Fruit fly (Drosophila melanogaster) whole organism, prepupa: ENCODE measurements around the gene CG4462.

Experiments used
- Blimp-1 ChIP-seq: fragments of 200-800 bp; sonication (Bioruptor generic); optimal IDR thresholded peaks from 3 replicates; lab custom pipeline; 2017; ENCODE audit warnings: missing biosample characterization, missing genetic modification characterization, mild to moderate bottlenecking, moderate library complexity, missing genetic modification reagents
- CG10631 ChIP-seq: fragments of 200-800 bp; sonication (Bioruptor generic); optimal IDR thresholded peaks from 2 replicates; lab custom pipeline; 2016; ENCODE audit warnings: missing biosample characterization, missing genetic modification characterization
- CG10669 ChIP-seq: fragments of 200-800 bp; sonication (Bioruptor generic); optimal IDR thresholded peaks from 3 replicates; lab custom pipeline; 2018; ENCODE audit warnings: missing biosample characterization, mild to moderate bottlenecking, missing genetic modification characterization, moderate library complexity
- CG11762 ChIP-seq: fragments of 200-800 bp; sonication (Bioruptor generic); optimal IDR thresholded peaks from 3 replicates; lab custom pipeline; 2016; ENCODE audit warnings: missing biosample characterization, missing genetic modification characterization; ENCODE audit not compliant: insufficient read depth
- CG15336 ChIP-seq: fragments of 200-800 bp; sonication (Bioruptor generic); IDR thresholded peaks from 2 replicates; pipeline ENCODE4 v1.3.6; 2022; ENCODE audit warnings: missing biosample characterization, missing genetic modification characterization
- CG1621 ChIP-seq: fragments of 200-800 bp; sonication (Bioruptor generic); optimal IDR thresholded peaks from 3 replicates; lab custom pipeline; 2018; ENCODE audit warnings: missing biosample characterization, mild to moderate bottlenecking, missing genetic modification characterization
- CG16779 ChIP-seq: fragments of 200-800 bp; sonication (Bioruptor generic); optimal IDR thresholded peaks from 3 replicates; lab custom pipeline; 2017; ENCODE audit warnings: missing biosample characterization, mild to moderate bottlenecking, missing genetic modification characterization
- CG31627 ChIP-seq: fragments of 200-800 bp; sonication (Bioruptor generic); optimal IDR thresholded peaks from 3 replicates; lab custom pipeline; 2016; ENCODE audit warnings: missing biosample characterization, missing genetic modification characterization
- CG34406 ChIP-seq: fragments of 200-800 bp; sonication (Bioruptor generic); optimal IDR thresholded peaks from 3 replicates; lab custom pipeline; 2016; ENCODE audit warnings: missing biosample characterization, missing genetic modification characterization
- CG3919 ChIP-seq: fragments of 200-800 bp; sonication (Bioruptor generic); optimal IDR thresholded peaks from 3 replicates; lab custom pipeline; 2016; ENCODE audit warnings: missing biosample characterization, missing genetic modification characterization
- CG6163 ChIP-seq: fragments of 200-800 bp; sonication (Bioruptor generic); IDR thresholded peaks from 3 replicates; pipeline ENCODE4 v1.3.6; 2022; ENCODE audit warnings: missing biosample characterization, missing genetic modification characterization
- CG6276 ChIP-seq: fragments of 200-800 bp; sonication (Bioruptor generic); optimal IDR thresholded peaks from 2 replicates; lab custom pipeline; 2017; ENCODE audit warnings: missing biosample characterization, mild to moderate bottlenecking, missing genetic modification characterization
- CG6808 ChIP-seq: fragments of 200-800 bp; sonication (Bioruptor generic); optimal IDR thresholded peaks from 3 replicates; lab custom pipeline; 2017; ENCODE audit warnings: missing biosample characterization, missing genetic modification characterization, mild to moderate bottlenecking, moderate library complexity, missing genetic modification reagents
- CG6854 ChIP-seq: fragments of 200-800 bp; sonication (Bioruptor generic); optimal IDR thresholded peaks from 2 replicates; lab custom pipeline; 2017; ENCODE audit warnings: missing biosample characterization, mild to moderate bottlenecking, missing genetic modification characterization
- CG8119 ChIP-seq: fragments of 200-800 bp; sonication (Bioruptor generic); IDR thresholded peaks from 3 replicates; pipeline ENCODE4 v1.3.6; 2022; ENCODE audit warnings: missing biosample characterization, missing genetic modification characterization
- CG8319 ChIP-seq: fragments of 200-800 bp; sonication (Bioruptor generic); optimal IDR thresholded peaks from 3 replicates; lab custom pipeline; 2016; ENCODE audit warnings: missing biosample characterization, missing genetic modification characterization
- CG8632 ChIP-seq: fragments of 200-800 bp; sonication (Bioruptor generic); optimal IDR thresholded peaks from 3 replicates; lab custom pipeline; 2016; ENCODE audit warnings: missing biosample characterization, missing genetic modification characterization
- CG9139 ChIP-seq: fragments of 200-800 bp; sonication (Bioruptor generic); optimal IDR thresholded peaks from 3 replicates; lab custom pipeline; 2017; ENCODE audit warnings: missing biosample characterization, mild to moderate bottlenecking, missing genetic modification characterization
- Eip75B ChIP-seq: fragments of 200-800 bp; sonication (Bioruptor generic); optimal IDR thresholded peaks from 3 replicates; lab custom pipeline; 2016; ENCODE audit warnings: missing biosample characterization, missing genetic modification characterization
- Eip78C ChIP-seq: fragments of 200-800 bp; sonication (Bioruptor generic); peaks from one replicate; lab custom pipeline; 2016; ENCODE audit warnings: missing biosample characterization, missing genetic modification characterization
- Eip93F ChIP-seq: fragments of 200-800 bp; sonication (Bioruptor generic); optimal IDR thresholded peaks from 2 replicates; lab custom pipeline; 2016; ENCODE audit warnings: missing biosample characterization, mild to moderate bottlenecking, missing genetic modification characterization
- Ets21C ChIP-seq: fragments of 200-800 bp; sonication (Bioruptor generic); optimal IDR thresholded peaks from 3 replicates; lab custom pipeline; 2016; ENCODE audit warnings: missing biosample characterization, missing genetic modification characterization
- Ets96B ChIP-seq: fragments of 200-800 bp; optimal IDR thresholded peaks from 2 replicates; lab custom pipeline; 2019; ENCODE audit warnings: missing biosample characterization, mild to moderate bottlenecking, missing genetic modification characterization, moderate library complexity
- Gug ChIP-seq: fragments of 200-800 bp; sonication (Bioruptor generic); IDR thresholded peaks from 2 replicates; pipeline ENCODE4 v1.3.6; 2022; ENCODE audit warnings: missing biosample characterization, missing genetic modification characterization
- Hr38 ChIP-seq: sonication (Bioruptor generic); optimal IDR thresholded peaks from 2 replicates; lab custom pipeline; 2016; ENCODE audit warnings: missing biosample characterization, missing genetic modification characterization
- Hr39 ChIP-seq: fragments of 200-800 bp; sonication (Bioruptor generic); optimal IDR thresholded peaks from 2 replicates; lab custom pipeline; 2016; ENCODE audit warnings: missing biosample characterization, missing genetic modification characterization
- Hr4 ChIP-seq: fragments of 200-800 bp; sonication (Bioruptor generic); optimal IDR thresholded peaks from 3 replicates; lab custom pipeline; 2016; ENCODE audit warnings: missing biosample characterization, missing genetic modification characterization
- Lpt ChIP-seq: fragments of 200-800 bp; sonication (Bioruptor generic); optimal IDR thresholded peaks from 3 replicates; lab custom pipeline; 2016; ENCODE audit warnings: missing biosample characterization, missing genetic modification characterization
- Met ChIP-seq: fragments of 200-800 bp; sonication (Bioruptor generic); optimal IDR thresholded peaks from 3 replicates; lab custom pipeline; 2016; ENCODE audit warnings: missing biosample characterization, missing genetic modification characterization
- OdsH ChIP-seq: fragments of 200-800 bp; sonication (Bioruptor generic); optimal IDR thresholded peaks from 3 replicates; lab custom pipeline; 2016; ENCODE audit warnings: missing biosample characterization, missing genetic modification characterization
- Smox ChIP-seq: fragments of 200-800 bp; sonication (Bioruptor generic); optimal IDR thresholded peaks from 3 replicates; lab custom pipeline; 2016; ENCODE audit warnings: missing biosample characterization, missing genetic modification characterization
- Sox102F ChIP-seq: fragments of 200-800 bp; sonication (Bioruptor generic); optimal IDR thresholded peaks from 2 replicates; lab custom pipeline; 2016; ENCODE audit warnings: missing biosample characterization, mild to moderate bottlenecking, missing genetic modification characterization
- Sox14 ChIP-seq: fragments of 200-800 bp; sonication (Bioruptor generic); optimal IDR thresholded peaks from 3 replicates; lab custom pipeline; 2016; ENCODE audit warnings: missing biosample characterization, missing genetic modification characterization
- Sox15 ChIP-seq: fragments of 200-800 bp; sonication (Bioruptor generic); optimal IDR thresholded peaks from 3 replicates; lab custom pipeline; 2016; ENCODE audit warnings: missing biosample characterization, missing genetic modification characterization
- achi ChIP-seq: fragments of 200-800 bp; sonication (Bioruptor generic); optimal IDR thresholded peaks from 3 replicates; lab custom pipeline; 2016; ENCODE audit warnings: missing biosample characterization, missing genetic modification characterization
- acj6 ChIP-seq: fragments of 200-800 bp; sonication (Bioruptor generic); optimal IDR thresholded peaks from 3 replicates; lab custom pipeline; 2016; ENCODE audit warnings: missing biosample characterization, missing genetic modification characterization
- cyc ChIP-seq: fragments of 200-800 bp; sonication (Bioruptor generic); optimal IDR thresholded peaks from 3 replicates; lab custom pipeline; 2016; ENCODE audit warnings: missing biosample characterization, missing genetic modification characterization
- dsx ChIP-seq: fragments of 200-800 bp; optimal IDR thresholded peaks from 3 replicates; lab custom pipeline; 2019; ENCODE audit warnings: missing biosample characterization, mild to moderate bottlenecking, missing genetic modification characterization, moderate library complexity; ENCODE audit not compliant: poor library complexity, severe bottlenecking
- eg ChIP-seq: fragments of 200-800 bp; sonication (Bioruptor generic); IDR thresholded peaks from 3 replicates; pipeline ENCODE4 v1.3.6; 2022; ENCODE audit warnings: missing biosample characterization, missing genetic modification characterization
- esn ChIP-seq: fragments of 200-800 bp; sonication (Bioruptor generic); optimal IDR thresholded peaks from 2 replicates; lab custom pipeline; 2016; ENCODE audit warnings: missing biosample characterization, mild to moderate bottlenecking, missing genetic modification characterization, moderate library complexity
- fd85E ChIP-seq: fragments of 200-800 bp; sonication (Bioruptor generic); optimal IDR thresholded peaks from 3 replicates; lab custom pipeline; 2016; ENCODE audit warnings: missing biosample characterization, missing genetic modification characterization
- fkh ChIP-seq: fragments of 200-800 bp; sonication (Bioruptor generic); optimal IDR thresholded peaks from 3 replicates; lab custom pipeline; 2017; ENCODE audit warnings: missing biosample characterization, mild to moderate bottlenecking, missing genetic modification characterization, moderate library complexity
- lz ChIP-seq: fragments of 200-800 bp; sonication (Bioruptor generic); optimal IDR thresholded peaks from 3 replicates; lab custom pipeline; 2016; ENCODE audit warnings: missing biosample characterization, missing genetic modification characterization
- net ChIP-seq: fragments of 200-800 bp; sonication (Bioruptor generic); optimal IDR thresholded peaks from 3 replicates; lab custom pipeline; 2016; ENCODE audit warnings: missing biosample characterization, missing genetic modification characterization
- pdm3 ChIP-seq: fragments of 200-800 bp; sonication (Bioruptor generic); optimal IDR thresholded peaks from 3 replicates; lab custom pipeline; 2016; ENCODE audit warnings: missing biosample characterization, missing genetic modification characterization
- salr ChIP-seq, 2 experiments: fragments of 200-800 bp; sonication (Bioruptor generic); optimal IDR thresholded peaks; 3 replicates each; lab custom pipeline; 2016 to 2018; ENCODE audit warnings: missing biosample characterization in 2 of 2, missing genetic modification characterization in 2 of 2, mild to moderate bottlenecking in 1 of 2
- spab ChIP-seq: fragments of 200-800 bp; sonication (Bioruptor generic); optimal IDR thresholded peaks from 2 replicates; lab custom pipeline; 2017; ENCODE audit warnings: missing biosample characterization, mild to moderate bottlenecking, missing genetic modification characterization, missing genetic modification reagents
- ss ChIP-seq, 2 experiments: fragments of 200-800 bp; sonication (Bioruptor generic); optimal IDR thresholded peaks; 2 replicates in 1 of 2; 3 replicates in 1 of 2; lab custom pipeline; 2017 to 2018; ENCODE audit warnings: mild to moderate bottlenecking in 2 of 2, missing biosample characterization in 2 of 2, missing genetic modification characterization in 2 of 2, moderate library complexity in 1 of 2
- svp ChIP-seq: fragments of 200-800 bp; sonication (Bioruptor generic); peaks from one replicate; lab custom pipeline; 2016; ENCODE audit warnings: missing biosample characterization, missing genetic modification characterization
- topi ChIP-seq: fragments of 200-800 bp; sonication (Bioruptor generic); optimal IDR thresholded peaks from 3 replicates; lab custom pipeline; 2016; ENCODE audit warnings: missing biosample characterization, missing genetic modification characterization
- vri ChIP-seq: fragments of 200-800 bp; sonication (Bioruptor generic); optimal IDR thresholded peaks from 3 replicates; lab custom pipeline; 2016; ENCODE audit warnings: missing biosample characterization, mild to moderate bottlenecking, missing genetic modification characterization

Gene CG4462

DNA sequence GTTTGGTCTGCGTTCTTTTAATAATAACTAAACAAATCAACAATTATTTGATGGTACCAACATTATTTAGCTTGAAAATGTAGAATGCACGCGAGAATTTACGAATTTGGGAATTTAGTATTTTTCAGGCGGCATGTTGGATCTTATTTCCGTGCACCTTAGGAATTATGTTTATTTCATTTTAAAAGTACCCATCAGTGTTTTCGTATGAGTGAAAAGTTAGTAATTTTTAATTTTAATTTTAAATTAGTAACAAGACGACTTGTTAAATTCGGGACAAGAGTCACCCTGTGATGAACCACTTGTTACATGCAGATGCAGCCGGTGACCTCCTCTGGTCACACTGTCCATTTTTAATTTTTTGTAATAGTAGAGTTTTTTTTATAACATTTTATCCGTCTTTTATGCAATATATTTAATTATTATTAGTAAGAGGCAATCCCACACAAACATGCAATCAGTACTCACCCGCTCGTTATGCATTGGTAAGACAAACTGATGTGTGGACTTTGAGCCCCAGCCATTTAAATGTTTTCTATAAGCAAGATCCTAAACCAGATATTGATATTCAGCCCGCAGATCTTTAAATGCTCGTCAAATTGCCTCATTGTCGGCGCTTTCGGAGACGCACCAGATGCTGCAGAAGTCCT, 47.6 kb downstream of the CG4462 start, which contains the start of the genes CG17186 and Arc42:
CG17186 (minus strand) TSS at position 88 of the 650 bp plus-strand sequence.
Arc42 (plus strand) TSS at position 311 of the 650 bp plus-strand sequence.
- peak; percentile 33 for TF ChIP-seq Smox
- TF ChIP-seq acj6 (GFP tag; lab: Kevin White, UChicago) = peak; percentile 19
- peak; percentile 84 for TF ChIP-seq CG9139 (GFP tag; lab: Kevin White, UChicago)
- peak; percentile 3 for TF ChIP-seq net (GFP tag; lab: Kevin White, UChicago)
- TF ChIP-seq CG8319 (GFP tag; lab: Kevin White, UChicago) = peak; percentile 30
- peak; percentile 72 for TF ChIP-seq Eip78C (GFP tag; lab: Kevin White, UChicago)
- TF ChIP-seq topi (GFP tag; lab: Kevin White, UChicago) = peak; percentile 21
- no peak for TF ChIP-seq Ets21C (GFP tag; lab: Kevin White, UChicago)
- no peak for TF ChIP-seq Eip93F (GFP tag; lab: Kevin White, UChicago)
- peak; percentile 13 for TF ChIP-seq Sox102F
- no peak for TF ChIP-seq Hr38 (GFP tag; lab: Kevin White, UChicago)
- TF ChIP-seq CG6276 = peak; percentile 78
- peak; percentile 46 for TF ChIP-seq Met (GFP tag; lab: Kevin White, UChicago)
- TF ChIP-seq eg (GFP tag; lab: Robert Waterston, UW) = peak; percentile 41; the same call in 1 of the 3 replicates
- TF ChIP-seq CG3919 (GFP tag; lab: Kevin White, UChicago) = peak; percentile 17
- TF ChIP-seq dsx (GFP tag; lab: Kevin White, UChicago) = peak; percentile 23
- peak; percentile 46 for TF ChIP-seq lz (GFP tag; lab: Kevin White, UChicago)
- no peak for TF ChIP-seq Sox15 (GFP tag; lab: Kevin White, UChicago)
- TF ChIP-seq CG1621 = peak; percentile 10
- TF ChIP-seq Ets96B (tag; lab: Kevin White, UChicago) = no peak
- TF ChIP-seq CG31627 (GFP tag; lab: Kevin White, UChicago) = peak; percentile 1
- TF ChIP-seq CG16779 (tag; lab: Kevin White, UChicago) = peak; percentile 62
- TF ChIP-seq OdsH = peak; percentile 41
- TF ChIP-seq CG11762 = no peak
- peak; percentile 43 for TF ChIP-seq fkh (GFP tag; lab: Kevin White, UChicago)
- no peak for TF ChIP-seq fd85E (GFP tag; lab: Kevin White, UChicago)
- TF ChIP-seq Eip75B (GFP tag; lab: Kevin White, UChicago) = peak; percentile 45
- peak; percentile 2 for TF ChIP-seq achi (GFP tag; lab: Kevin White, UChicago)
- TF ChIP-seq esn = peak; percentile 42
- no peak for TF ChIP-seq Gug (GFP tag; lab: Robert Waterston, UW)
- no peak for TF ChIP-seq CG10631
- TF ChIP-seq Hr4 = peak; percentile 15
- TF ChIP-seq ss (GFP tag; optimal IDR thresholded peaks at IDR 0.05; lab: Kevin White, UChicago) = peak; percentile 85 to 87
- TF ChIP-seq svp (GFP tag; lab: Kevin White, UChicago) = no peak
- TF ChIP-seq Blimp-1 (GFP tag; lab: Kevin White, UChicago) = no peak
- TF ChIP-seq CG6163 (GFP tag; lab: Robert Waterston, UW) = no peak
- TF ChIP-seq salr (GFP tag; optimal IDR thresholded peaks at IDR 0.05; lab: Kevin White, UChicago) = no peak
- peak; percentile 47 for TF ChIP-seq CG6854 (GFP tag; lab: Kevin White, UChicago)
- TF ChIP-seq Sox14 (GFP tag; lab: Kevin White, UChicago) = peak; percentile 28
- TF ChIP-seq CG6808 (GFP tag; lab: Kevin White, UChicago) = peak; percentile 79
- TF ChIP-seq CG8632 = no peak
- TF ChIP-seq pdm3 (GFP tag; lab: Kevin White, UChicago) = no peak
- peak; percentile 39 for TF ChIP-seq vri
- peak; percentile 43 for TF ChIP-seq spab
- TF ChIP-seq CG15336 (GFP tag; lab: Robert Waterston, UW) = 0 out of 2 replicates have a peak, but pooled peaks have one; percentile 15
- peak; percentile 6 for TF ChIP-seq Hr39 (GFP tag; lab: Kevin White, UChicago)
- peak; percentile 28 for TF ChIP-seq cyc (GFP tag; lab: Kevin White, UChicago)
- TF ChIP-seq Lpt = no peak
- TF ChIP-seq CG34406 = no peak
- TF ChIP-seq CG10669 (GFP tag; lab: Kevin White, UChicago) = peak; percentile 26
- no peak for TF ChIP-seq CG8119 (GFP tag; lab: Robert Waterston, UW)
